Fruit fly (Drosophila melanogaster) whole organism, embryonic: ENCODE measurements around the gene Calr.

Experiments used
- Blimp-1 ChIP-seq: fragments of 200-800 bp; sonication (Bioruptor generic); optimal IDR thresholded peaks from 3 replicates; lab custom pipeline; 2018; ENCODE audit warnings: missing biosample characterization, missing genetic modification characterization, mild to moderate bottlenecking, moderate library complexity, missing genetic modification reagents
- CG10543 ChIP-seq: fragments of 200-800 bp; sonication (Bioruptor generic); optimal IDR thresholded peaks from 3 replicates; lab custom pipeline; 2017; ENCODE audit warnings: missing biosample characterization, mild to moderate bottlenecking, missing genetic modification characterization, moderate library complexity
- CG13123 ChIP-seq: fragments of 200-800 bp; sonication (Bioruptor generic); optimal IDR thresholded peaks from 2 replicates; lab custom pipeline; 2016; ENCODE audit warnings: missing biosample characterization, missing genetic modification characterization
- CG14667 ChIP-seq: fragments of 200-800 bp; sonication (Bioruptor generic); IDR thresholded peaks from 2 replicates; pipeline ENCODE4 v1.3.6; 2022; ENCODE audit warnings: missing biosample characterization, missing genetic modification characterization
- CG15073 ChIP-seq: fragments of 200-800 bp; sonication (Bioruptor generic); optimal IDR thresholded peaks from 2 replicates; lab custom pipeline; 2016; ENCODE audit warnings: missing biosample characterization, missing genetic modification characterization
- CG15269 ChIP-seq: fragments of 200-800 bp; sonication (Bioruptor generic); optimal IDR thresholded peaks from 2 replicates; lab custom pipeline; 2018; ENCODE audit warnings: missing biosample characterization, mild to moderate bottlenecking, missing genetic modification characterization, moderate library complexity
- CG15601 ChIP-seq: fragments of 200-800 bp; sonication (Bioruptor generic); optimal IDR thresholded peaks from 3 replicates; lab custom pipeline; 2019; ENCODE audit warnings: missing biosample characterization, mild to moderate bottlenecking, missing genetic modification characterization, moderate library complexity
- CG1792 ChIP-seq: fragments of 200-800 bp; sonication (Bioruptor generic); optimal IDR thresholded peaks from 2 replicates; lab custom pipeline; 2016; ENCODE audit warnings: missing biosample characterization, missing genetic modification characterization
- CG18599 ChIP-seq: fragments of 200-800 bp; sonication (Bioruptor generic); optimal IDR thresholded peaks from 3 replicates; lab custom pipeline; 2017; ENCODE audit warnings: missing biosample characterization, missing genetic modification characterization, mild to moderate bottlenecking, moderate library complexity, missing genetic modification reagents
- CG18764 ChIP-seq: fragments of 200-800 bp; sonication (Bioruptor generic); optimal IDR thresholded peaks from 3 replicates; lab custom pipeline; 2016; ENCODE audit warnings: missing biosample characterization, missing genetic modification characterization
- CG2712 ChIP-seq: fragments of 200-800 bp; optimal IDR thresholded peaks from 3 replicates; lab custom pipeline; 2019; ENCODE audit warnings: missing biosample characterization, mild to moderate bottlenecking, missing genetic modification characterization, moderate library complexity
- CG30020 ChIP-seq: fragments of 200-800 bp; optimal IDR thresholded peaks from 2 replicates; lab custom pipeline; 2019; ENCODE audit warnings: missing biosample characterization, mild to moderate bottlenecking, missing genetic modification characterization, moderate library complexity
- CG3407 ChIP-seq: fragments of 200-800 bp; sonication (Bioruptor generic); optimal IDR thresholded peaks from 2 replicates; lab custom pipeline; 2018; ENCODE audit warnings: missing biosample characterization, mild to moderate bottlenecking, missing genetic modification characterization
- CG34224 ChIP-seq: fragments of 200-800 bp; sonication (Bioruptor generic); IDR thresholded peaks from 3 replicates; pipeline ENCODE4 v1.3.6; 2022; ENCODE audit warnings: missing biosample characterization, missing genetic modification characterization; ENCODE audit not compliant: partially characterized antibody
- CG6813 ChIP-seq: fragments of 200-800 bp; sonication (Bioruptor generic); optimal IDR thresholded peaks from 2 replicates; lab custom pipeline; 2017; ENCODE audit warnings: missing biosample characterization, missing genetic modification characterization, mild to moderate bottlenecking, moderate library complexity, missing genetic modification reagents
- CG8281 ChIP-seq: fragments of 200-800 bp; sonication (Bioruptor generic); optimal IDR thresholded peaks from 2 replicates; lab custom pipeline; 2018; ENCODE audit warnings: missing biosample characterization, mild to moderate bottlenecking, missing genetic modification characterization, moderate library complexity
- CG8924 ChIP-seq: fragments of 200-800 bp; optimal IDR thresholded peaks from 3 replicates; lab custom pipeline; 2019; ENCODE audit warnings: missing biosample characterization, mild to moderate bottlenecking, missing genetic modification characterization, moderate library complexity
- D19A ChIP-seq: fragments of 200-800 bp; optimal IDR thresholded peaks from 3 replicates; lab custom pipeline; 2019; ENCODE audit warnings: missing biosample characterization, mild to moderate bottlenecking, missing genetic modification characterization, moderate library complexity
- Dip3 ChIP-seq: fragments of 200-800 bp; sonication (Bioruptor generic); optimal IDR thresholded peaks from 3 replicates; lab custom pipeline; 2016; ENCODE audit warnings: missing biosample characterization, missing genetic modification characterization
- Dp ChIP-seq: fragments of 200-800 bp; sonication (Bioruptor generic); optimal IDR thresholded peaks from 2 replicates; lab custom pipeline; 2018; ENCODE audit warnings: missing biosample characterization, mild to moderate bottlenecking, missing genetic modification characterization, moderate library complexity
- HLH3B ChIP-seq: fragments of 200-800 bp; sonication (Bioruptor generic); IDR thresholded peaks from 2 replicates; pipeline ENCODE4 v1.3.6; 2022; ENCODE audit warnings: missing biosample characterization, missing genetic modification characterization
- Hr51 ChIP-seq, 2 experiments: fragments of 200-800 bp; sonication (Bioruptor generic); optimal IDR thresholded peaks; 2 replicates in 1 of 2; 3 replicates in 1 of 2; lab custom pipeline; 2016 to 2018; ENCODE audit warnings: missing biosample characterization in 2 of 2, missing genetic modification characterization in 2 of 2, mild to moderate bottlenecking in 1 of 2, moderate library complexity in 1 of 2
- Jarid2 ChIP-seq: fragments of 200-800 bp; sonication (Bioruptor generic); optimal IDR thresholded peaks from 3 replicates; lab custom pipeline; 2017; ENCODE audit warnings: mild to moderate bottlenecking, missing biosample characterization, missing genetic modification reagents, missing genetic modification characterization
- MBD-R2 ChIP-seq: fragments of 200-800 bp; sonication (Bioruptor generic); IDR thresholded peaks from 2 replicates; pipeline ENCODE4 v1.3.6; 2022; ENCODE audit warnings: missing biosample characterization, missing genetic modification characterization
- NK7.1 ChIP-seq: fragments of 200-800 bp; sonication (Bioruptor generic); optimal IDR thresholded peaks from 3 replicates; lab custom pipeline; 2016; ENCODE audit warnings: missing biosample characterization, missing genetic modification characterization
- NfI ChIP-seq: fragments of 200-800 bp; sonication (Bioruptor generic); optimal IDR thresholded peaks from 3 replicates; lab custom pipeline; 2018; ENCODE audit warnings: missing biosample characterization, mild to moderate bottlenecking, missing genetic modification characterization, moderate library complexity
- Pdp1 ChIP-seq, 2 experiments: fragments of 200-800 bp; sonication (Bioruptor generic); optimal IDR thresholded peaks; 3 replicates each; lab custom pipeline; 2016; ENCODE audit warnings: missing biosample characterization in 2 of 2, missing genetic modification characterization in 2 of 2, mild to moderate bottlenecking in 1 of 2, moderate library complexity in 1 of 2
- Spps ChIP-seq: fragments of 200-800 bp; sonication (Bioruptor generic); optimal IDR thresholded peaks from 2 replicates; lab custom pipeline; 2018; ENCODE audit warnings: missing biosample characterization, mild to moderate bottlenecking, missing genetic modification characterization
- al ChIP-seq: fragments of 200-800 bp; sonication (Bioruptor generic); IDR thresholded peaks from 2 replicates; pipeline ENCODE4 v1.3.6; 2022; ENCODE audit warnings: missing biosample characterization, missing genetic modification characterization
- aop ChIP-seq: fragments of 200-800 bp; sonication (Bioruptor generic); IDR thresholded peaks from 2 replicates; pipeline ENCODE4 v1.3.6; 2022; ENCODE audit warnings: missing biosample characterization, missing genetic modification characterization
- disco-r ChIP-seq: fragments of 200-800 bp; sonication (Bioruptor generic); optimal IDR thresholded peaks from 2 replicates; lab custom pipeline; 2016; ENCODE audit warnings: missing biosample characterization, missing genetic modification characterization
- dmrt11E ChIP-seq: fragments of 200-800 bp; sonication (Bioruptor generic); optimal IDR thresholded peaks from 3 replicates; lab custom pipeline; 2018; ENCODE audit warnings: missing biosample characterization, mild to moderate bottlenecking, missing genetic modification characterization, moderate library complexity
- en ChIP-seq: fragments of 200-800 bp; sonication (Bioruptor generic); optimal IDR thresholded peaks from 2 replicates; lab custom pipeline; 2016; ENCODE audit warnings: missing biosample characterization, missing genetic modification characterization
- ftz-f1 ChIP-seq: fragments of 200-800 bp; sonication (Bioruptor generic); optimal IDR thresholded peaks from 2 replicates; lab custom pipeline; 2016; ENCODE audit warnings: missing biosample characterization, missing genetic modification characterization
- gcm2 ChIP-seq: fragments of 200-800 bp; sonication (Bioruptor generic); optimal IDR thresholded peaks from 2 replicates; lab custom pipeline; 2016; ENCODE audit warnings: missing biosample characterization, missing genetic modification characterization
- hbn ChIP-seq: fragments of 200-800 bp; sonication (Bioruptor generic); IDR thresholded peaks from 2 replicates; pipeline ENCODE4 v1.3.6; 2022; ENCODE audit warnings: missing biosample characterization, missing genetic modification characterization; ENCODE audit not compliant: partially characterized antibody
- her ChIP-seq: fragments of 200-800 bp; sonication (Bioruptor generic); optimal IDR thresholded peaks from 2 replicates; lab custom pipeline; 2016; ENCODE audit warnings: missing biosample characterization, missing genetic modification characterization
- insv ChIP-seq, 2 experiments: fragments of 200-800 bp; sonication (Bioruptor generic); optimal IDR thresholded peaks; 3 replicates each; lab custom pipeline; 2016 to 2018; ENCODE audit warnings: missing biosample characterization in 2 of 2, missing genetic modification characterization in 2 of 2
- jumu ChIP-seq: fragments of 200-800 bp; sonication (Bioruptor generic); optimal IDR thresholded peaks from 3 replicates; lab custom pipeline; 2016; ENCODE audit warnings: missing biosample characterization, missing genetic modification characterization
- phol ChIP-seq: fragments of 200-800 bp; sonication (Bioruptor generic); optimal IDR thresholded peaks from 3 replicates; lab custom pipeline; 2018; ENCODE audit warnings: missing biosample characterization, mild to moderate bottlenecking, missing genetic modification characterization, moderate library complexity
- repo ChIP-seq: fragments of 200-800 bp; sonication (Bioruptor generic); optimal IDR thresholded peaks from 2 replicates; lab custom pipeline; 2016; ENCODE audit warnings: missing biosample characterization, missing genetic modification characterization
- run ChIP-seq: fragments of 200-800 bp; sonication (Bioruptor generic); optimal IDR thresholded peaks from 3 replicates; lab custom pipeline; 2018; ENCODE audit warnings: missing biosample characterization, mild to moderate bottlenecking, missing genetic modification characterization
- slou ChIP-seq: fragments of 200-800 bp; sonication (Bioruptor generic); optimal IDR thresholded peaks from 3 replicates; lab custom pipeline; 2016; ENCODE audit warnings: missing biosample characterization, missing genetic modification characterization
- sna ChIP-seq: fragments of 200-800 bp; sonication (Bioruptor generic); IDR thresholded peaks from 2 replicates; pipeline ENCODE4 v1.3.6; 2022; ENCODE audit warnings: missing biosample characterization, missing genetic modification characterization; ENCODE audit not compliant: partially characterized antibody
- sob ChIP-seq: fragments of 200-800 bp; sonication (Bioruptor generic); IDR thresholded peaks from 2 replicates; pipeline ENCODE4 v1.3.6; 2022; ENCODE audit warnings: missing biosample characterization, missing genetic modification characterization
- stwl ChIP-seq: fragments of 200-800 bp; sonication (Bioruptor generic); optimal IDR thresholded peaks from 3 replicates; lab custom pipeline; 2018; ENCODE audit warnings: missing biosample characterization, mild to moderate bottlenecking, missing genetic modification characterization, moderate library complexity
- toy ChIP-seq: fragments of 200-800 bp; sonication (Bioruptor generic); IDR thresholded peaks from 2 replicates; pipeline ENCODE4 v1.3.6; 2022; ENCODE audit warnings: missing biosample characterization, missing genetic modification characterization
- ttk ChIP-seq: fragments of 200-800 bp; sonication (Bioruptor generic); IDR thresholded peaks from 2 replicates; pipeline ENCODE4 v2.1.2; 2022; ENCODE audit warnings: missing biosample characterization, missing genetic modification characterization
- unpg ChIP-seq: fragments of 200-800 bp; sonication (Bioruptor generic); optimal IDR thresholded peaks from 3 replicates; lab custom pipeline; 2018; ENCODE audit warnings: missing biosample characterization, mild to moderate bottlenecking, missing genetic modification characterization, moderate library complexity
- zfh1 ChIP-seq: fragments of 200-800 bp; sonication (Bioruptor generic); IDR thresholded peaks from 3 replicates; pipeline ENCODE4 v1.3.6; 2022; ENCODE audit warnings: missing biosample characterization, missing genetic modification characterization

The Calr gene

dm6 chr3R:9630633-9631095 is at the start of gene Calr (continued):
- TF ChIP-seq CG6813 (peak; percentile 10), CG3407 (GFP tag; lab: Kevin White, UChicago) (no peak), CG10543 (GFP tag; lab: Kevin White, UChicago) (peak; percentile 34), Jarid2 (GFP tag; lab: Kevin White, UChicago) (peak; percentile 87), dmrt11E (tag; lab: Kevin White, UChicago) (peak; percentile 27), CG14667 (GFP tag; lab: Robert Waterston, UW) (no peak), Dp (GFP tag; lab: Kevin White, UChicago) (peak; percentile 51), disco-r (GFP tag; lab: Kevin White, UChicago) (no peak), toy (GFP tag; lab: Robert Waterston, UW) (no peak), CG34224 (GFP tag; lab: Robert Waterston, UW) (no peak), MBD-R2 (GFP tag; lab: Robert Waterston, UW) (no peak), NfI (peak; percentile 58), insv (GFP tag; optimal IDR thresholded peaks at IDR 0.05; lab: Kevin White, UChicago) (peak in 1 of 2 experiments; percentile 65), en (GFP tag; lab: Kevin White, UChicago) (no peak), sna (GFP tag; lab: Robert Waterston, UW) (no peak), ttk (GFP tag; lab: Robert Waterston, UW) (no peak), her (peak; percentile 55), repo (GFP tag; lab: Kevin White, UChicago) (peak; percentile 25), gcm2 (GFP tag; lab: Kevin White, UChicago) (peak; percentile 43), hbn (no peak), jumu (GFP tag; lab: Kevin White, UChicago) (no peak), stwl (tag; lab: Kevin White, UChicago) (peak; percentile 97), D19A (peak; percentile 30), ftz-f1 (GFP tag; lab: Kevin White, UChicago) (peak; percentile 44), CG15601 (tag; lab: Kevin White, UChicago) (peak; percentile 56), CG8924 (tag; lab: Kevin White, UChicago) (peak; percentile 78), Spps (tag; lab: Kevin White, UChicago) (peak; percentile 38), CG15269 (tag; lab: Kevin White, UChicago) (no peak), NK7.1 (peak; percentile 37), slou (GFP tag; lab: Kevin White, UChicago) (no peak), phol (tag; lab: Kevin White, UChicago) (peak; percentile 54), Pdp1 (GFP tag; optimal IDR thresholded peaks at IDR 0.05; lab: Kevin White, UChicago) (no peak), CG1792 (GFP tag; lab: Kevin White, UChicago) (peak; percentile 7), CG15073 (GFP tag; lab: Kevin White, UChicago) (no peak), Blimp-1 (no peak), HLH3B (GFP tag; lab: Robert Waterston, UW) (no peak), aop (GFP tag; lab: Robert Waterston, UW) (no peak), Dip3 (peak; percentile 66), CG2712 (tag; lab: Kevin White, UChicago) (peak; percentile 53), CG18764 (no peak), run (tag; lab: Kevin White, UChicago) (peak; percentile 36), Hr51 (GFP tag; optimal IDR thresholded peaks at IDR 0.05; lab: Kevin White, UChicago) (no peak), sob (GFP tag; lab: Robert Waterston, UW) (no peak), CG18599 (GFP tag; lab: Kevin White, UChicago) (peak; percentile 46), unpg (GFP tag; lab: Kevin White, UChicago) (peak; percentile 30), CG30020 (tag; lab: Kevin White, UChicago) (peak; percentile 61), CG13123 (no peak), zfh1 (GFP tag; lab: Robert Waterston, UW) (no peak), CG8281 (tag; lab: Kevin White, UChicago) (no peak), al (GFP tag; lab: Robert Waterston, UW) (no peak)
